Fruit fly (Drosophila melanogaster) Kc167 (cell line): ENCODE data around the gene Etfb.

Experiments used
- Myc ChIP-seq: fragments of >200 bp; optimal IDR thresholded peaks from 2 replicates; lab custom pipeline; 2017; ENCODE audit warnings: missing external identifiers
- Sin3A ChIP-seq: fragments of >200 bp; optimal IDR thresholded peaks from 2 replicates; lab custom pipeline; 2018; ENCODE audit warnings: missing external identifiers
- h ChIP-seq: fragments of >200 bp; optimal IDR thresholded peaks from 3 replicates; lab custom pipeline; 2018; ENCODE audit warnings: missing external identifiers
- insv ChIP-seq: fragments of >200 bp; optimal IDR thresholded peaks from 3 replicates; lab custom pipeline; 2018; ENCODE audit warnings: missing external identifiers
- psq ChIP-seq: fragments of >200 bp; optimal IDR thresholded peaks from 2 replicates; lab custom pipeline; 2017; ENCODE audit warnings: missing external identifiers

dm6 chr3R:29798966-29799680 lies 3.6 kb downstream of the Etfb start, which contains the start of the genes Rnb and Drice:
- no peak for TF ChIP-seq Sin3A (lab: Kevin White, UChicago)
- no peak for TF ChIP-seq insv (lab: Kevin White, UChicago)
- TF ChIP-seq Myc = no peak
- no peak for TF ChIP-seq h (lab: Kevin White, UChicago)
- TF ChIP-seq psq (lab: Kevin White, UChicago) = no peak
